Fruit fly (Drosophila melanogaster) whole organism, prepupa: ENCODE data around the gene CG8051.

ENCODE experiments used
- Blimp-1 ChIP-seq: fragments of 200-800 bp; sonication (Bioruptor generic); optimal IDR thresholded peaks from 3 replicates; lab custom pipeline; 2017; ENCODE audit warnings: missing biosample characterization, missing genetic modification characterization, mild to moderate bottlenecking, moderate library complexity, missing genetic modification reagents
- CG10631 ChIP-seq: fragments of 200-800 bp; sonication (Bioruptor generic); optimal IDR thresholded peaks from 2 replicates; lab custom pipeline; 2016; ENCODE audit warnings: missing biosample characterization, missing genetic modification characterization
- CG10669 ChIP-seq: fragments of 200-800 bp; sonication (Bioruptor generic); optimal IDR thresholded peaks from 3 replicates; lab custom pipeline; 2018; ENCODE audit warnings: missing biosample characterization, mild to moderate bottlenecking, missing genetic modification characterization, moderate library complexity
- CG11294 ChIP-seq: fragments of 200-800 bp; sonication (Bioruptor generic); IDR thresholded peaks from 2 replicates; pipeline ENCODE4 v1.3.6; 2022; ENCODE audit warnings: missing biosample characterization, missing genetic modification characterization
- CG11762 ChIP-seq: fragments of 200-800 bp; sonication (Bioruptor generic); optimal IDR thresholded peaks from 3 replicates; lab custom pipeline; 2016; ENCODE audit warnings: missing biosample characterization, missing genetic modification characterization; ENCODE audit not compliant: insufficient read depth
- CG11902 ChIP-seq: fragments of 200-800 bp; sonication (Bioruptor generic); optimal IDR thresholded peaks from 3 replicates; lab custom pipeline; 2016; ENCODE audit warnings: missing biosample characterization, missing genetic modification characterization
- CG15336 ChIP-seq: fragments of 200-800 bp; sonication (Bioruptor generic); IDR thresholded peaks from 2 replicates; pipeline ENCODE4 v1.3.6; 2022; ENCODE audit warnings: missing biosample characterization, missing genetic modification characterization
- CG1621 ChIP-seq: fragments of 200-800 bp; sonication (Bioruptor generic); optimal IDR thresholded peaks from 3 replicates; lab custom pipeline; 2018; ENCODE audit warnings: missing biosample characterization, mild to moderate bottlenecking, missing genetic modification characterization
- CG32006 ChIP-seq: fragments of 200-800 bp; sonication (Bioruptor generic); optimal IDR thresholded peaks from 3 replicates; lab custom pipeline; 2017; ENCODE audit warnings: missing biosample characterization, mild to moderate bottlenecking, missing genetic modification characterization
- CG3919 ChIP-seq: fragments of 200-800 bp; sonication (Bioruptor generic); optimal IDR thresholded peaks from 3 replicates; lab custom pipeline; 2016; ENCODE audit warnings: missing biosample characterization, missing genetic modification characterization
- CG6163 ChIP-seq: fragments of 200-800 bp; sonication (Bioruptor generic); IDR thresholded peaks from 3 replicates; pipeline ENCODE4 v1.3.6; 2022; ENCODE audit warnings: missing biosample characterization, missing genetic modification characterization
- CG6808 ChIP-seq: fragments of 200-800 bp; sonication (Bioruptor generic); optimal IDR thresholded peaks from 3 replicates; lab custom pipeline; 2017; ENCODE audit warnings: missing biosample characterization, missing genetic modification characterization, mild to moderate bottlenecking, moderate library complexity, missing genetic modification reagents
- CG7368 ChIP-seq: fragments of 200-800 bp; sonication (Bioruptor generic); optimal IDR thresholded peaks from 3 replicates; lab custom pipeline; 2016; ENCODE audit warnings: missing biosample characterization, missing genetic modification characterization
- CG8319 ChIP-seq: fragments of 200-800 bp; sonication (Bioruptor generic); optimal IDR thresholded peaks from 3 replicates; lab custom pipeline; 2016; ENCODE audit warnings: missing biosample characterization, missing genetic modification characterization
- Eip75B ChIP-seq: fragments of 200-800 bp; sonication (Bioruptor generic); optimal IDR thresholded peaks from 3 replicates; lab custom pipeline; 2016; ENCODE audit warnings: missing biosample characterization, missing genetic modification characterization
- Eip78C ChIP-seq: fragments of 200-800 bp; sonication (Bioruptor generic); peaks from one replicate; lab custom pipeline; 2016; ENCODE audit warnings: missing biosample characterization, missing genetic modification characterization
- Eip93F ChIP-seq: fragments of 200-800 bp; sonication (Bioruptor generic); optimal IDR thresholded peaks from 2 replicates; lab custom pipeline; 2016; ENCODE audit warnings: missing biosample characterization, mild to moderate bottlenecking, missing genetic modification characterization
- Ets21C ChIP-seq: fragments of 200-800 bp; sonication (Bioruptor generic); optimal IDR thresholded peaks from 3 replicates; lab custom pipeline; 2016; ENCODE audit warnings: missing biosample characterization, missing genetic modification characterization
- Ets96B ChIP-seq: fragments of 200-800 bp; optimal IDR thresholded peaks from 2 replicates; lab custom pipeline; 2019; ENCODE audit warnings: missing biosample characterization, mild to moderate bottlenecking, missing genetic modification characterization, moderate library complexity
- Gug ChIP-seq: fragments of 200-800 bp; sonication (Bioruptor generic); IDR thresholded peaks from 2 replicates; pipeline ENCODE4 v1.3.6; 2022; ENCODE audit warnings: missing biosample characterization, missing genetic modification characterization
- Hr4 ChIP-seq: fragments of 200-800 bp; sonication (Bioruptor generic); optimal IDR thresholded peaks from 3 replicates; lab custom pipeline; 2016; ENCODE audit warnings: missing biosample characterization, missing genetic modification characterization
- Lpt ChIP-seq: fragments of 200-800 bp; sonication (Bioruptor generic); optimal IDR thresholded peaks from 3 replicates; lab custom pipeline; 2016; ENCODE audit warnings: missing biosample characterization, missing genetic modification characterization
- Met ChIP-seq: fragments of 200-800 bp; sonication (Bioruptor generic); optimal IDR thresholded peaks from 3 replicates; lab custom pipeline; 2016; ENCODE audit warnings: missing biosample characterization, missing genetic modification characterization
- Smox ChIP-seq: fragments of 200-800 bp; sonication (Bioruptor generic); optimal IDR thresholded peaks from 3 replicates; lab custom pipeline; 2016; ENCODE audit warnings: missing biosample characterization, missing genetic modification characterization
- Sox102F ChIP-seq: fragments of 200-800 bp; sonication (Bioruptor generic); optimal IDR thresholded peaks from 2 replicates; lab custom pipeline; 2016; ENCODE audit warnings: missing biosample characterization, mild to moderate bottlenecking, missing genetic modification characterization
- Sox14 ChIP-seq: fragments of 200-800 bp; sonication (Bioruptor generic); optimal IDR thresholded peaks from 3 replicates; lab custom pipeline; 2016; ENCODE audit warnings: missing biosample characterization, missing genetic modification characterization
- Sox15 ChIP-seq: fragments of 200-800 bp; sonication (Bioruptor generic); optimal IDR thresholded peaks from 3 replicates; lab custom pipeline; 2016; ENCODE audit warnings: missing biosample characterization, missing genetic modification characterization
- acj6 ChIP-seq: fragments of 200-800 bp; sonication (Bioruptor generic); optimal IDR thresholded peaks from 3 replicates; lab custom pipeline; 2016; ENCODE audit warnings: missing biosample characterization, missing genetic modification characterization
- cyc ChIP-seq: fragments of 200-800 bp; sonication (Bioruptor generic); optimal IDR thresholded peaks from 3 replicates; lab custom pipeline; 2016; ENCODE audit warnings: missing biosample characterization, missing genetic modification characterization
- eg ChIP-seq: fragments of 200-800 bp; sonication (Bioruptor generic); IDR thresholded peaks from 3 replicates; pipeline ENCODE4 v1.3.6; 2022; ENCODE audit warnings: missing biosample characterization, missing genetic modification characterization
- esn ChIP-seq: fragments of 200-800 bp; sonication (Bioruptor generic); optimal IDR thresholded peaks from 2 replicates; lab custom pipeline; 2016; ENCODE audit warnings: missing biosample characterization, mild to moderate bottlenecking, missing genetic modification characterization, moderate library complexity
- fd59A ChIP-seq: fragments of 200-800 bp; sonication (Bioruptor generic); optimal IDR thresholded peaks from 2 replicates; lab custom pipeline; 2017; ENCODE audit warnings: missing biosample characterization, mild to moderate bottlenecking, missing genetic modification characterization, missing genetic modification reagents
- fd85E ChIP-seq: fragments of 200-800 bp; sonication (Bioruptor generic); optimal IDR thresholded peaks from 3 replicates; lab custom pipeline; 2016; ENCODE audit warnings: missing biosample characterization, missing genetic modification characterization
- fkh ChIP-seq: fragments of 200-800 bp; sonication (Bioruptor generic); optimal IDR thresholded peaks from 3 replicates; lab custom pipeline; 2017; ENCODE audit warnings: missing biosample characterization, mild to moderate bottlenecking, missing genetic modification characterization, moderate library complexity
- lz ChIP-seq: fragments of 200-800 bp; sonication (Bioruptor generic); optimal IDR thresholded peaks from 3 replicates; lab custom pipeline; 2016; ENCODE audit warnings: missing biosample characterization, missing genetic modification characterization
- net ChIP-seq: fragments of 200-800 bp; sonication (Bioruptor generic); optimal IDR thresholded peaks from 3 replicates; lab custom pipeline; 2016; ENCODE audit warnings: missing biosample characterization, missing genetic modification characterization
- spab ChIP-seq: fragments of 200-800 bp; sonication (Bioruptor generic); optimal IDR thresholded peaks from 2 replicates; lab custom pipeline; 2017; ENCODE audit warnings: missing biosample characterization, mild to moderate bottlenecking, missing genetic modification characterization, missing genetic modification reagents
- ss ChIP-seq, 2 experiments: fragments of 200-800 bp; sonication (Bioruptor generic); optimal IDR thresholded peaks; 2 replicates in 1 of 2; 3 replicates in 1 of 2; lab custom pipeline; 2017 to 2018; ENCODE audit warnings: mild to moderate bottlenecking in 2 of 2, missing biosample characterization in 2 of 2, missing genetic modification characterization in 2 of 2, moderate library complexity in 1 of 2
- svp ChIP-seq: fragments of 200-800 bp; sonication (Bioruptor generic); peaks from one replicate; lab custom pipeline; 2016; ENCODE audit warnings: missing biosample characterization, missing genetic modification characterization
- vri ChIP-seq: fragments of 200-800 bp; sonication (Bioruptor generic); optimal IDR thresholded peaks from 3 replicates; lab custom pipeline; 2016; ENCODE audit warnings: missing biosample characterization, mild to moderate bottlenecking, missing genetic modification characterization

The CG8051 gene

dm6 chrX:19354628-19355101 lies 46.9 kb upstream of the CG8051 start (continued):
- TF ChIP-seq Eip75B (peak; percentile 67), Sox14 (GFP tag; lab: Kevin White, UChicago) (peak; percentile 79), CG15336 (GFP tag; lab: Robert Waterston, UW) (peak; percentile 64), net (GFP tag; lab: Kevin White, UChicago) (peak; percentile 47), Ets21C (GFP tag; lab: Kevin White, UChicago) (peak; percentile 71), CG10669 (GFP tag; lab: Kevin White, UChicago) (peak; percentile 33), Ets96B (tag; lab: Kevin White, UChicago) (peak; percentile 35), CG11762 (GFP tag; lab: Kevin White, UChicago) (peak; percentile 30), Sox15 (GFP tag; lab: Kevin White, UChicago) (peak; percentile 52), lz (GFP tag; lab: Kevin White, UChicago) (peak; percentile 82), Gug (GFP tag; lab: Robert Waterston, UW) (peak; percentile 49), CG11294 (GFP tag; lab: Robert Waterston, UW) (no peak), Sox102F (GFP tag; lab: Kevin White, UChicago) (peak; percentile 82), fd85E (GFP tag; lab: Kevin White, UChicago) (no peak), Eip93F (GFP tag; lab: Kevin White, UChicago) (peak; percentile 12), Blimp-1 (peak; percentile 51), CG7368 (GFP tag; lab: Kevin White, UChicago) (peak; percentile 2), CG32006 (peak; percentile 75), esn (GFP tag; lab: Kevin White, UChicago) (peak; percentile 85), eg (GFP tag; lab: Robert Waterston, UW) (peak; percentile 60; the same call in 1 of the 3 replicates), CG3919 (GFP tag; lab: Kevin White, UChicago) (peak; percentile 64), CG10631 (GFP tag; lab: Kevin White, UChicago) (peak; percentile 59), Hr4 (peak; percentile 59), Eip78C (peak; percentile 90), CG11902 (GFP tag; lab: Kevin White, UChicago) (peak; percentile 59), CG8319 (GFP tag; lab: Kevin White, UChicago) (no peak)

dm6 chrX:19353442-19354204 lies 45.9 kb upstream of the CG8051 start:
- no peak for TF ChIP-seq CG11294 (GFP tag; lab: Robert Waterston, UW)
- peak; percentile 59 for TF ChIP-seq Eip78C
- no peak for TF ChIP-seq CG15336 (GFP tag; lab: Robert Waterston, UW)
- no peak for TF ChIP-seq Eip75B
- TF ChIP-seq spab (GFP tag; lab: Kevin White, UChicago): no peak
- no peak for TF ChIP-seq eg (GFP tag; lab: Robert Waterston, UW)
- TF ChIP-seq acj6 (GFP tag; lab: Kevin White, UChicago): no peak
- TF ChIP-seq Met: no peak
- TF ChIP-seq Ets96B (tag; lab: Kevin White, UChicago): no peak
- TF ChIP-seq CG11902 (GFP tag; lab: Kevin White, UChicago): no peak
- TF ChIP-seq fd59A (GFP tag; lab: Kevin White, UChicago): no peak
- TF ChIP-seq fkh: peak; percentile 56
- peak; percentile 54 for TF ChIP-seq CG6163 (GFP tag; lab: Robert Waterston, UW)
- TF ChIP-seq cyc (GFP tag; lab: Kevin White, UChicago): no peak
- peak; percentile 28 for TF ChIP-seq svp (GFP tag; lab: Kevin White, UChicago)
- peak in 1 of 2 experiments; percentile 24 for TF ChIP-seq ss (GFP tag; optimal IDR thresholded peaks at IDR 0.05; lab: Kevin White, UChicago)
- TF ChIP-seq Lpt (GFP tag; lab: Kevin White, UChicago): peak; percentile 46
- no peak for TF ChIP-seq vri
- TF ChIP-seq Sox102F (GFP tag; lab: Kevin White, UChicago): no peak
- TF ChIP-seq Hr4: no peak
- no peak for TF ChIP-seq Sox14 (GFP tag; lab: Kevin White, UChicago)
- TF ChIP-seq lz (GFP tag; lab: Kevin White, UChicago): no peak
- TF ChIP-seq CG6808 (GFP tag; lab: Kevin White, UChicago): no peak
- TF ChIP-seq CG1621 (tag; lab: Kevin White, UChicago): no peak
- TF ChIP-seq Smox (GFP tag; lab: Kevin White, UChicago): no peak
